Fruit fly (Drosophila melanogaster): Measurements from ENCODE around the gene CG1737.

The CG1737 gene

DNA sequence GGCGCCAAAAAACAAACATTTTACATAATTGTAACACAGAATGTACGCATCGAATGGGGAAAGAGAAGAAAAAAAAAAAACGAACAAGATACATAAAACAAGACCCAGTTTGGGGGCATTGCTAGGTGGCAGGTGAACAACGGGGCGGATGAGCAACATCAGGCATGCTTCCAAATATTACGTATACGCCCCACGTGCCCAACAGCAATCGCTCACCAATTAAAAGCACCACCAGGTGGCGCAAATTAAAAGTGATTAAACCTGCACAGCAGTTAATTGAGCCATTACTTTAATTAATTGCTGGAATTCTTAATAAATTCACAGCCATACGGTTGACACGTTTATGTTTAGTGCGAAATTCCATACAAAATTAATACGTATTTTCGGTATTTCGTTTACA lies 35.1 kb downstream of the CG1737 start:
- TF ChIP-seq Pdp1 (GFP tag; optimal IDR thresholded peaks at IDR 0.05) (peak in 1 of 2 experiments; percentile 42), gcm (GFP tag; optimal IDR thresholded peaks at IDR 0.05) (no peak), CTCF (GFP tag; optimal IDR thresholded peaks at IDR 0.05) (peak; percentile 54), sd (tag; optimal IDR thresholded peaks at IDR 0.05) (peak; percentile 45), CG7372 (GFP tag; IDR thresholded peaks at IDR 0.05) (peak; percentile 90), CG2875 (GFP tag; optimal IDR thresholded peaks at IDR 0.05) (no peak), Drgx (GFP tag; IDR thresholded peaks at IDR 0.05) (no peak), ranshi (GFP tag; IDR thresholded peaks at IDR 0.05) (no peak)

- TF ChIP-seq run (tag; optimal IDR thresholded peaks at IDR 0.05) (no peak), chm (GFP tag; IDR thresholded peaks at IDR 0.05) (no peak), CG15601 (tag; optimal IDR thresholded peaks at IDR 0.05) (no peak), CG6654 (GFP tag; optimal IDR thresholded peaks at IDR 0.05) (no peak), Oli (tag; optimal IDR thresholded peaks at IDR 0.05) (no peak), CG10979 (tag; optimal IDR thresholded peaks at IDR 0.05) (no peak), ac (GFP tag; optimal IDR thresholded peaks at IDR 0.05) (no peak), MESR4 (GFP tag; optimal IDR thresholded peaks at IDR 0.05) (peak; percentile 80), CG1647 (GFP tag; optimal IDR thresholded peaks at IDR 0.05) (no peak), trh (GFP tag; optimal IDR thresholded peaks at IDR 0.05) (no peak), CG4707 (GFP tag; optimal IDR thresholded peaks at IDR 0.05) (no peak), CG8944 (GFP tag; optimal IDR thresholded peaks at IDR 0.05) (no peak), CG12155 (GFP tag; optimal IDR thresholded peaks at IDR 0.05) (no peak), CG11085 (GFP tag; IDR thresholded peaks at IDR 0.05) (no peak), p53 (GFP tag; optimal IDR thresholded peaks at IDR 0.05) (no peak), CG7987 (GFP tag; optimal IDR thresholded peaks at IDR 0.05) (no peak), CG2712 (tag; optimal IDR thresholded peaks at IDR 0.05) (no peak), CG15073 (GFP tag; optimal IDR thresholded peaks at IDR 0.05) (no peak), ara (GFP tag; IDR thresholded peaks at IDR 0.05) (no peak), pita (GFP tag; optimal IDR thresholded peaks at IDR 0.05) (peak; percentile 41), Dp (GFP tag; optimal IDR thresholded peaks at IDR 0.05) (peak; percentile 18), CG12391 (tag; optimal IDR thresholded peaks at IDR 0.05) (no peak), CG4424 (GFP tag; optimal IDR thresholded peaks at IDR 0.05) (no peak), Myb (GFP tag; optimal IDR thresholded peaks at IDR 0.05) (no peak), fd96Cb (tag; optimal IDR thresholded peaks at IDR 0.05) (no peak), nmo (GFP tag; optimal IDR thresholded peaks at IDR 0.05) (no peak), CG3407 (GFP tag; optimal IDR thresholded peaks at IDR 0.05) (no peak), CG4328 (GFP tag; optimal IDR thresholded peaks at IDR 0.05) (no peak), salm (tag; optimal IDR thresholded peaks at IDR 0.05) (no peak), CG10274 (GFP tag; optimal IDR thresholded peaks at IDR 0.05) (no peak), Ets65A (GFP tag) (no peak), CG15269 (tag; optimal IDR thresholded peaks at IDR 0.05) (no peak), crol (GFP tag; IDR thresholded peaks at IDR 0.05) (0 out of 2 replicates have a peak, but pooled peaks have one; percentile 37), sna (GFP tag; IDR thresholded peaks at IDR 0.05; ENCODE audit: partially characterized antibody) (peak; percentile 84), hth (optimal IDR thresholded peaks at IDR 0.05) (no peak), CG17385 (GFP tag; optimal IDR thresholded peaks at IDR 0.05) (peak; percentile 96), CG17359 (tag; optimal IDR thresholded peaks at IDR 0.05) (peak; percentile 2), HLH3B (GFP tag; IDR thresholded peaks at IDR 0.05) (no peak), CkIIα-i1 (GFP tag; IDR thresholded peaks at IDR 0.05) (no peak), CG4360 (GFP tag; IDR thresholded peaks at IDR 0.05) (peak; percentile 94), CG10543 (GFP tag; optimal IDR thresholded peaks at IDR 0.05) (no peak)
Observed at dm6 chrX:11389494-11390447, 39.4 kb downstream of the CG1737 start.
